Fruit fly (Drosophila melanogaster) whole organism, prepupa: ENCODE measurements around the gene sordd2.

ENCODE experiments used
- Blimp-1 ChIP-seq: fragments of 200-800 bp; sonication (Bioruptor generic); optimal IDR thresholded peaks from 3 replicates; lab custom pipeline; 2017; ENCODE audit warnings: missing biosample characterization, missing genetic modification characterization, mild to moderate bottlenecking, moderate library complexity, missing genetic modification reagents
- CG11762 ChIP-seq: fragments of 200-800 bp; sonication (Bioruptor generic); optimal IDR thresholded peaks from 3 replicates; lab custom pipeline; 2016; ENCODE audit warnings: missing biosample characterization, missing genetic modification characterization; ENCODE audit not compliant: insufficient read depth
- CG15336 ChIP-seq: fragments of 200-800 bp; sonication (Bioruptor generic); IDR thresholded peaks from 2 replicates; pipeline ENCODE4 v1.3.6; 2022; ENCODE audit warnings: missing biosample characterization, missing genetic modification characterization
- CG16779 ChIP-seq: fragments of 200-800 bp; sonication (Bioruptor generic); optimal IDR thresholded peaks from 3 replicates; lab custom pipeline; 2017; ENCODE audit warnings: missing biosample characterization, mild to moderate bottlenecking, missing genetic modification characterization
- CG3032 ChIP-seq: fragments of 200-800 bp; optimal IDR thresholded peaks from 2 replicates; lab custom pipeline; 2019; ENCODE audit warnings: missing biosample characterization, mild to moderate bottlenecking, missing genetic modification characterization, moderate library complexity
- CG31627 ChIP-seq: fragments of 200-800 bp; sonication (Bioruptor generic); optimal IDR thresholded peaks from 3 replicates; lab custom pipeline; 2016; ENCODE audit warnings: missing biosample characterization, missing genetic modification characterization
- CG32006 ChIP-seq: fragments of 200-800 bp; sonication (Bioruptor generic); optimal IDR thresholded peaks from 3 replicates; lab custom pipeline; 2017; ENCODE audit warnings: missing biosample characterization, mild to moderate bottlenecking, missing genetic modification characterization
- CG34406 ChIP-seq: fragments of 200-800 bp; sonication (Bioruptor generic); optimal IDR thresholded peaks from 3 replicates; lab custom pipeline; 2016; ENCODE audit warnings: missing biosample characterization, missing genetic modification characterization
- CG3919 ChIP-seq: fragments of 200-800 bp; sonication (Bioruptor generic); optimal IDR thresholded peaks from 3 replicates; lab custom pipeline; 2016; ENCODE audit warnings: missing biosample characterization, missing genetic modification characterization
- CG4318 ChIP-seq: fragments of 200-800 bp; sonication (Bioruptor generic); optimal IDR thresholded peaks from 3 replicates; lab custom pipeline; 2017; ENCODE audit warnings: missing biosample characterization, mild to moderate bottlenecking, missing genetic modification characterization
- CG6276 ChIP-seq: fragments of 200-800 bp; sonication (Bioruptor generic); optimal IDR thresholded peaks from 2 replicates; lab custom pipeline; 2017; ENCODE audit warnings: missing biosample characterization, mild to moderate bottlenecking, missing genetic modification characterization
- CG6792 ChIP-seq: fragments of 200-800 bp; sonication (Bioruptor generic); optimal IDR thresholded peaks from 3 replicates; lab custom pipeline; 2016; ENCODE audit warnings: missing biosample characterization, missing genetic modification characterization
- CG6854 ChIP-seq: fragments of 200-800 bp; sonication (Bioruptor generic); optimal IDR thresholded peaks from 2 replicates; lab custom pipeline; 2017; ENCODE audit warnings: missing biosample characterization, mild to moderate bottlenecking, missing genetic modification characterization
- CG7368 ChIP-seq: fragments of 200-800 bp; sonication (Bioruptor generic); optimal IDR thresholded peaks from 3 replicates; lab custom pipeline; 2016; ENCODE audit warnings: missing biosample characterization, missing genetic modification characterization
- CG8119 ChIP-seq: fragments of 200-800 bp; sonication (Bioruptor generic); IDR thresholded peaks from 3 replicates; pipeline ENCODE4 v1.3.6; 2022; ENCODE audit warnings: missing biosample characterization, missing genetic modification characterization
- CG8319 ChIP-seq: fragments of 200-800 bp; sonication (Bioruptor generic); optimal IDR thresholded peaks from 3 replicates; lab custom pipeline; 2016; ENCODE audit warnings: missing biosample characterization, missing genetic modification characterization
- CG9139 ChIP-seq: fragments of 200-800 bp; sonication (Bioruptor generic); optimal IDR thresholded peaks from 3 replicates; lab custom pipeline; 2017; ENCODE audit warnings: missing biosample characterization, mild to moderate bottlenecking, missing genetic modification characterization
- Eip75B ChIP-seq: fragments of 200-800 bp; sonication (Bioruptor generic); optimal IDR thresholded peaks from 3 replicates; lab custom pipeline; 2016; ENCODE audit warnings: missing biosample characterization, missing genetic modification characterization
- Eip78C ChIP-seq: fragments of 200-800 bp; sonication (Bioruptor generic); peaks from one replicate; lab custom pipeline; 2016; ENCODE audit warnings: missing biosample characterization, missing genetic modification characterization
- Eip93F ChIP-seq: fragments of 200-800 bp; sonication (Bioruptor generic); optimal IDR thresholded peaks from 2 replicates; lab custom pipeline; 2016; ENCODE audit warnings: missing biosample characterization, mild to moderate bottlenecking, missing genetic modification characterization
- Ets21C ChIP-seq: fragments of 200-800 bp; sonication (Bioruptor generic); optimal IDR thresholded peaks from 3 replicates; lab custom pipeline; 2016; ENCODE audit warnings: missing biosample characterization, missing genetic modification characterization
- Ets96B ChIP-seq: fragments of 200-800 bp; optimal IDR thresholded peaks from 2 replicates; lab custom pipeline; 2019; ENCODE audit warnings: missing biosample characterization, mild to moderate bottlenecking, missing genetic modification characterization, moderate library complexity
- Hr38 ChIP-seq: sonication (Bioruptor generic); optimal IDR thresholded peaks from 2 replicates; lab custom pipeline; 2016; ENCODE audit warnings: missing biosample characterization, missing genetic modification characterization
- Hr39 ChIP-seq: fragments of 200-800 bp; sonication (Bioruptor generic); optimal IDR thresholded peaks from 2 replicates; lab custom pipeline; 2016; ENCODE audit warnings: missing biosample characterization, missing genetic modification characterization
- Hr4 ChIP-seq: fragments of 200-800 bp; sonication (Bioruptor generic); optimal IDR thresholded peaks from 3 replicates; lab custom pipeline; 2016; ENCODE audit warnings: missing biosample characterization, missing genetic modification characterization
- Lpt ChIP-seq: fragments of 200-800 bp; sonication (Bioruptor generic); optimal IDR thresholded peaks from 3 replicates; lab custom pipeline; 2016; ENCODE audit warnings: missing biosample characterization, missing genetic modification characterization
- OdsH ChIP-seq: fragments of 200-800 bp; sonication (Bioruptor generic); optimal IDR thresholded peaks from 3 replicates; lab custom pipeline; 2016; ENCODE audit warnings: missing biosample characterization, missing genetic modification characterization
- Sox102F ChIP-seq: fragments of 200-800 bp; sonication (Bioruptor generic); optimal IDR thresholded peaks from 2 replicates; lab custom pipeline; 2016; ENCODE audit warnings: missing biosample characterization, mild to moderate bottlenecking, missing genetic modification characterization
- Sox14 ChIP-seq: fragments of 200-800 bp; sonication (Bioruptor generic); optimal IDR thresholded peaks from 3 replicates; lab custom pipeline; 2016; ENCODE audit warnings: missing biosample characterization, missing genetic modification characterization
- achi ChIP-seq: fragments of 200-800 bp; sonication (Bioruptor generic); optimal IDR thresholded peaks from 3 replicates; lab custom pipeline; 2016; ENCODE audit warnings: missing biosample characterization, missing genetic modification characterization
- cyc ChIP-seq: fragments of 200-800 bp; sonication (Bioruptor generic); optimal IDR thresholded peaks from 3 replicates; lab custom pipeline; 2016; ENCODE audit warnings: missing biosample characterization, missing genetic modification characterization
- dac ChIP-seq: fragments of 200-800 bp; sonication (Bioruptor generic); optimal IDR thresholded peaks from 2 replicates; lab custom pipeline; 2017; ENCODE audit warnings: missing biosample characterization, mild to moderate bottlenecking, missing genetic modification characterization
- dsx ChIP-seq: fragments of 200-800 bp; optimal IDR thresholded peaks from 3 replicates; lab custom pipeline; 2019; ENCODE audit warnings: missing biosample characterization, mild to moderate bottlenecking, missing genetic modification characterization, moderate library complexity; ENCODE audit not compliant: poor library complexity, severe bottlenecking
- fd85E ChIP-seq: fragments of 200-800 bp; sonication (Bioruptor generic); optimal IDR thresholded peaks from 3 replicates; lab custom pipeline; 2016; ENCODE audit warnings: missing biosample characterization, missing genetic modification characterization
- salr ChIP-seq, 2 experiments: fragments of 200-800 bp; sonication (Bioruptor generic); optimal IDR thresholded peaks; 3 replicates each; lab custom pipeline; 2016 to 2018; ENCODE audit warnings: missing biosample characterization in 2 of 2, missing genetic modification characterization in 2 of 2, mild to moderate bottlenecking in 1 of 2
- spab ChIP-seq: fragments of 200-800 bp; sonication (Bioruptor generic); optimal IDR thresholded peaks from 2 replicates; lab custom pipeline; 2017; ENCODE audit warnings: missing biosample characterization, mild to moderate bottlenecking, missing genetic modification characterization, missing genetic modification reagents
- ss ChIP-seq, 2 experiments: fragments of 200-800 bp; sonication (Bioruptor generic); optimal IDR thresholded peaks; 2 replicates in 1 of 2; 3 replicates in 1 of 2; lab custom pipeline; 2017 to 2018; ENCODE audit warnings: mild to moderate bottlenecking in 2 of 2, missing biosample characterization in 2 of 2, missing genetic modification characterization in 2 of 2, moderate library complexity in 1 of 2
- svp ChIP-seq: fragments of 200-800 bp; sonication (Bioruptor generic); peaks from one replicate; lab custom pipeline; 2016; ENCODE audit warnings: missing biosample characterization, missing genetic modification characterization
- topi ChIP-seq: fragments of 200-800 bp; sonication (Bioruptor generic); optimal IDR thresholded peaks from 3 replicates; lab custom pipeline; 2016; ENCODE audit warnings: missing biosample characterization, missing genetic modification characterization
- vri ChIP-seq: fragments of 200-800 bp; sonication (Bioruptor generic); optimal IDR thresholded peaks from 3 replicates; lab custom pipeline; 2016; ENCODE audit warnings: missing biosample characterization, mild to moderate bottlenecking, missing genetic modification characterization

The sordd2 gene

DNA sequence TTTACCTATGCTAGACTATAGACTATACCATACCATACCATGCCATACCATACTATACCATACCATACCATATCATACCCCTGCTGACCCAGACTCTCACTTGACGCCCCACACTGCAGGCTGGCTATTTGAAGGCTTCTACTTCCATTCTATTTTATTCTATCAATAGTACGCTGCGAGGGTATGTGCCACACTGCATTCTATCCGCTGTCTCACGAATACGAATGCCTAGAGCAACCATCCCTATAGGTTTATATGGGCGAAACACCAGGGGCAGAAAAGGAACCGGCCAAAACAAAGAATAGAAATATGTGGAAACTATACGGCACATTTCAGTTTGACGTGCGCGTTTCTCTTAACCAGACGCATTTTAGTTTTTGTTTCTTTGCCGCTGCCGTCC is 18.9 kb upstream of the sordd2 start:
- TF ChIP-seq Blimp-1 (GFP tag; lab: Kevin White, UChicago) (no peak), CG8319 (GFP tag; lab: Kevin White, UChicago) (no peak), ss (GFP tag; optimal IDR thresholded peaks at IDR 0.05; lab: Kevin White, UChicago) (no peak), achi (GFP tag; lab: Kevin White, UChicago) (no peak), Hr38 (GFP tag; lab: Kevin White, UChicago) (no peak), Hr4 (GFP tag; lab: Kevin White, UChicago) (no peak), Hr39 (GFP tag; lab: Kevin White, UChicago) (no peak), dsx (GFP tag; lab: Kevin White, UChicago) (no peak), topi (GFP tag; lab: Kevin White, UChicago) (no peak), cyc (no peak), Ets96B (tag; lab: Kevin White, UChicago) (no peak), spab (GFP tag; lab: Kevin White, UChicago) (no peak), fd85E (GFP tag; lab: Kevin White, UChicago) (no peak), CG31627 (GFP tag; lab: Kevin White, UChicago) (no peak), CG3032 (no peak), CG32006 (GFP tag; lab: Kevin White, UChicago) (no peak), CG6854 (GFP tag; lab: Kevin White, UChicago) (no peak), Eip75B (GFP tag; lab: Kevin White, UChicago) (no peak)

DNA sequence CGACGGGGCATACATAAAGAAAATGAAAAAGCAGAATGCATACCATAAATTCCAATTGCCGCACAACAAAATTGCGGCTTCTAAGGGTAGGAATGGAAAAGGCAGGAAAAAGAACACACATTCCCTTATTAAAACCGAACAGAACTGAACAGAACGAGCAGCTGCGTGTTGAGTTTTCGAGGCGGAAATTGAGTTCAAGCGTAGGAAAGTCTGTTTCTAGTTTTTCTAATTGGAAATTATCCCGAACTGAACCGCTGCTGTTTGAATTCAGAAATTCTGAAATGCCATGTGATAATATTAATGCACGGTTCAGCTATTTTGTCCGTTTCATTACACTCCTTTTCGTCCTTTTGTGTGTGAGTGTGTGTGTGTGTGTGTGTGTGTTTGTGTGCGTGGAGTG is 17.9 kb upstream of the sordd2 start:
- TF ChIP-seq dsx (GFP tag; lab: Kevin White, UChicago), result no peak
- no peak for TF ChIP-seq CG4318 (GFP tag; lab: Kevin White, UChicago)
- no peak for TF ChIP-seq CG6276
- no peak for TF ChIP-seq dac (GFP tag; lab: Kevin White, UChicago)
- no peak for TF ChIP-seq CG6792 (GFP tag; lab: Kevin White, UChicago)
- no peak for TF ChIP-seq CG8119 (GFP tag; lab: Robert Waterston, UW)
- TF ChIP-seq CG15336 (GFP tag; lab: Robert Waterston, UW), result no peak
- TF ChIP-seq svp, result no peak
- no peak for TF ChIP-seq CG32006 (GFP tag; lab: Kevin White, UChicago)
- no peak for TF ChIP-seq Eip78C
- no peak for TF ChIP-seq Eip93F
- TF ChIP-seq vri (GFP tag; lab: Kevin White, UChicago), result no peak
- no peak for TF ChIP-seq Hr38 (GFP tag; lab: Kevin White, UChicago)
- TF ChIP-seq CG8319 (GFP tag; lab: Kevin White, UChicago), result no peak
- TF ChIP-seq Lpt, result no peak
- no peak for TF ChIP-seq CG16779 (tag; lab: Kevin White, UChicago)
- TF ChIP-seq Blimp-1 (GFP tag; lab: Kevin White, UChicago), result no peak

DNA sequence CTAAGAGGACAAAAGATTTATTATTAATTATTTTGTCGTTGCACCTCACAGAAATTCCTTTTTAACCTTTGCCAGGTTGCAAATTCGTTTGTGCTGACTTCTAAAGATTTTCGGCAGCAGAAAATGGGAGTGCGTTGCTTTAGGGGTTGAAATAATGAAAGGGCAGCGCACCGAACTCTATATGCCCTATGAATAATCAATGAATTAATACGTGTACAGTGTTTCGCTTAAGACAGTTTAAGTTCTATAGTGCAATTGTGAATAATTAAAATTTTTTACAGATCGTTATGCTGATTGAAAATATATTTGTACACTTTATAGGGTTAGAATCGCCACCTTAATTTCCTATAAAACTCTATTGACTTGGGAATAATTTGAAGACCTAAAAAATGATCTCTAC is 17.2 kb upstream of the sordd2 start:
- TF ChIP-seq Ets21C (no peak), Eip78C (peak; percentile 19)
- TF ChIP-seq, all 60 proteins: peak for 1

DNA sequence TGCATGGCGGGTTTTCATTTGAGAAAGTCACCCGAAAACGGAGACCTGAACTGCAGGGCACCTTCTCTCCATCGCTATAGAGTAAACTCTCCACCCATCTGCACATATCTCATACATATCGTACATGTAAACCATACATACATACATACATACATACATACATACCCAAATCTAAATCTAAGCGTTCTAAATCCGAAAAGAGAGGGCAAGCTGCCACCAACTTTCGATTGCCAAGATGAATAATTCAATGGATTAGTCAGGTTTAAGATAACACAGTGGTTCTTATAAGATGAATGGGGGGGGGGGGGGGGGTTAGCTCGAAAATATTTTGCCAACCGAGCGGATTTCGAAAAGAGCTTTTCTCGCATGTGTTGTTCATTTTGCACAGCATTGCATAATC is 15.5 kb upstream of the sordd2 start:
- TF ChIP-seq Sox102F (GFP tag; lab: Kevin White, UChicago) (no peak), Lpt (no peak), dac (GFP tag; lab: Kevin White, UChicago) (no peak), Eip75B (GFP tag; lab: Kevin White, UChicago) (no peak), CG8319 (GFP tag; lab: Kevin White, UChicago) (no peak), Sox14 (GFP tag; lab: Kevin White, UChicago) (no peak), CG3919 (no peak), CG34406 (GFP tag; lab: Kevin White, UChicago) (no peak), OdsH (GFP tag; lab: Kevin White, UChicago) (no peak), spab (GFP tag; lab: Kevin White, UChicago) (no peak), CG9139 (no peak), Hr4 (GFP tag; lab: Kevin White, UChicago) (no peak), Ets96B (tag; lab: Kevin White, UChicago) (no peak), CG7368 (GFP tag; lab: Kevin White, UChicago) (no peak), CG11762 (GFP tag; lab: Kevin White, UChicago) (no peak), Blimp-1 (GFP tag; lab: Kevin White, UChicago) (no peak), salr (GFP tag; optimal IDR thresholded peaks at IDR 0.05; lab: Kevin White, UChicago) (no peak), CG6854 (GFP tag; lab: Kevin White, UChicago) (no peak), cyc (no peak)
